Fruit fly (Drosophila melanogaster) whole organism, embryonic: ENCODE measurements around the gene Sgs5.
A peak's percentile ranks its signal among the peaks of the same experiment; 100 is the strongest.

ENCODE experiments used
- Adf1 ChIP-seq: fragments of 200-800 bp; sonication (Bioruptor generic); IDR thresholded peaks from 2 replicates; pipeline ENCODE4 v1.3.6; 2022; ENCODE audit warnings: missing biosample characterization, missing genetic modification characterization
- Antp ChIP-seq: fragments of 200-800 bp; sonication (Bioruptor generic); optimal IDR thresholded peaks from 3 replicates; lab custom pipeline; 2016; ENCODE audit warnings: missing biosample characterization, missing genetic modification characterization
- Bgb ChIP-seq: fragments of 200-800 bp; sonication (Bioruptor generic); IDR thresholded peaks from 2 replicates; pipeline ENCODE4 v1.3.6; 2022; ENCODE audit warnings: missing biosample characterization, missing genetic modification characterization; ENCODE audit not compliant: partially characterized antibody
- CG10543 ChIP-seq: fragments of 200-800 bp; sonication (Bioruptor generic); optimal IDR thresholded peaks from 3 replicates; lab custom pipeline; 2017; ENCODE audit warnings: missing biosample characterization, mild to moderate bottlenecking, missing genetic modification characterization, moderate library complexity
- CG11398 ChIP-seq: fragments of 200-800 bp; sonication (Bioruptor generic); optimal IDR thresholded peaks from 2 replicates; lab custom pipeline; 2016; ENCODE audit warnings: missing biosample characterization, missing genetic modification characterization
- CG15073 ChIP-seq: fragments of 200-800 bp; sonication (Bioruptor generic); optimal IDR thresholded peaks from 2 replicates; lab custom pipeline; 2016; ENCODE audit warnings: missing biosample characterization, missing genetic modification characterization
- CG15514 ChIP-seq: fragments of 200-800 bp; sonication (Bioruptor generic); optimal IDR thresholded peaks from 3 replicates; lab custom pipeline; 2017; ENCODE audit warnings: missing biosample characterization, missing genetic modification characterization, mild to moderate bottlenecking, moderate library complexity, missing genetic modification reagents
- CG1602 ChIP-seq: fragments of 200-800 bp; sonication (Bioruptor generic); optimal IDR thresholded peaks from 3 replicates; lab custom pipeline; 2016; ENCODE audit warnings: missing biosample characterization, missing genetic modification characterization
- CG1603 ChIP-seq: fragments of 200-800 bp; sonication (Bioruptor generic); optimal IDR thresholded peaks from 2 replicates; lab custom pipeline; 2019; ENCODE audit warnings: missing biosample characterization, mild to moderate bottlenecking, missing genetic modification characterization, moderate library complexity
- CG16779 ChIP-seq: fragments of 200-800 bp; sonication (Bioruptor generic); IDR thresholded peaks from 2 replicates; pipeline ENCODE4 v1.3.6; 2022; ENCODE audit warnings: missing biosample characterization, missing genetic modification characterization
- CG17186 ChIP-seq: fragments of 200-800 bp; sonication (Bioruptor generic); optimal IDR thresholded peaks from 3 replicates; lab custom pipeline; 2017; ENCODE audit warnings: missing biosample characterization, missing genetic modification reagents, missing genetic modification characterization
- CG18619 ChIP-seq: fragments of 200-800 bp; sonication (Bioruptor generic); optimal IDR thresholded peaks from 3 replicates; lab custom pipeline; 2017; ENCODE audit warnings: missing biosample characterization, mild to moderate bottlenecking, missing genetic modification characterization
- CG31224 ChIP-seq: fragments of 200-800 bp; sonication (Bioruptor generic); IDR thresholded peaks from 2 replicates; pipeline ENCODE4 v1.3.6; 2022; ENCODE audit warnings: missing biosample characterization, missing genetic modification characterization
- CG34224 ChIP-seq: fragments of 200-800 bp; sonication (Bioruptor generic); IDR thresholded peaks from 3 replicates; pipeline ENCODE4 v1.3.6; 2022; ENCODE audit warnings: missing biosample characterization, missing genetic modification characterization; ENCODE audit not compliant: partially characterized antibody
- CG3726 ChIP-seq: fragments of 200-800 bp; sonication (Bioruptor generic); IDR thresholded peaks from 3 replicates; pipeline ENCODE4, ENCODE4 v1.3.6; 2022; ENCODE audit warnings: missing biosample characterization, missing genetic modification characterization
- CG3995 ChIP-seq: fragments of 200-800 bp; sonication (Bioruptor generic); optimal IDR thresholded peaks from 3 replicates; lab custom pipeline; 2016; ENCODE audit warnings: missing biosample characterization, missing genetic modification characterization
- CG42726 ChIP-seq: fragments of 200-800 bp; sonication (Bioruptor generic); IDR thresholded peaks from 2 replicates; pipeline ENCODE4 v1.3.6; 2022; ENCODE audit warnings: missing biosample characterization, missing genetic modification characterization; ENCODE audit not compliant: partially characterized antibody
- CG6791 ChIP-seq: fragments of 200-800 bp; sonication (Bioruptor generic); IDR thresholded peaks from 3 replicates; pipeline ENCODE4 v1.3.6; 2022; ENCODE audit warnings: missing biosample characterization, missing genetic modification characterization; ENCODE audit not compliant: partially characterized antibody
- CG8478 ChIP-seq: fragments of >200 bp; optimal IDR thresholded peaks from 2 replicates; lab custom pipeline; 2018
- CTCF ChIP-seq: fragments of 200-800 bp; sonication (Bioruptor generic); optimal IDR thresholded peaks from 2 replicates; lab custom pipeline; 2017; ENCODE audit warnings: missing biosample characterization, mild to moderate bottlenecking, missing genetic modification characterization, moderate library complexity
- Dref ChIP-seq: fragments of 200-800 bp; sonication (Bioruptor generic); IDR thresholded peaks from 2 replicates; pipeline ENCODE4 v1.3.6; 2022; ENCODE audit warnings: missing biosample characterization, missing genetic modification characterization
- HLH4C ChIP-seq: fragments of 200-800 bp; sonication (Bioruptor generic); IDR thresholded peaks from 3 replicates; pipeline ENCODE4 v1.3.6; 2022; ENCODE audit warnings: missing biosample characterization, missing genetic modification characterization; ENCODE audit not compliant: partially characterized antibody
- HLHmδ ChIP-seq: fragments of 200-800 bp; sonication (Bioruptor generic); optimal IDR thresholded peaks from 2 replicates; lab custom pipeline; 2018; ENCODE audit warnings: missing biosample characterization, mild to moderate bottlenecking, missing genetic modification characterization, moderate library complexity
- Hey ChIP-seq: fragments of 200-800 bp; sonication (Bioruptor generic); optimal IDR thresholded peaks from 3 replicates; lab custom pipeline; 2018; ENCODE audit warnings: missing biosample characterization, mild to moderate bottlenecking, missing genetic modification characterization
- Mad ChIP-seq: fragments of 200-800 bp; sonication (Bioruptor generic); optimal IDR thresholded peaks from 2 replicates; lab custom pipeline; 2016; ENCODE audit warnings: missing biosample characterization, missing genetic modification characterization
- Nf-YA ChIP-seq: fragments of 200-800 bp; sonication (Bioruptor generic); IDR thresholded peaks from 2 replicates; pipeline ENCODE4 v1.3.6; 2022; ENCODE audit warnings: missing biosample characterization, missing genetic modification characterization
- Rfx ChIP-seq: fragments of 200-800 bp; sonication (Bioruptor generic); IDR thresholded peaks from 2 replicates; pipeline ENCODE4 v1.3.6; 2022; ENCODE audit warnings: missing biosample characterization, missing genetic modification characterization
- amos ChIP-seq: fragments of 200-800 bp; sonication (Bioruptor generic); IDR thresholded peaks from 2 replicates; pipeline ENCODE4 v1.3.6; 2022; ENCODE audit warnings: missing biosample characterization, missing genetic modification characterization; ENCODE audit not compliant: partially characterized antibody
- bbx ChIP-seq: fragments of 200-800 bp; sonication (Bioruptor generic); IDR thresholded peaks from 2 replicates; pipeline ENCODE4 v1.3.6; 2022; ENCODE audit warnings: missing biosample characterization, missing genetic modification characterization; ENCODE audit not compliant: partially characterized antibody
- chinmo ChIP-seq: fragments of 200-800 bp; sonication (Bioruptor generic); IDR thresholded peaks from 4 replicates; pipeline ENCODE4 v1.3.6; 2022; ENCODE audit warnings: missing biosample characterization, missing genetic modification characterization; ENCODE audit not compliant: partially characterized antibody
- chn ChIP-seq: fragments of 200-800 bp; sonication (Bioruptor generic); optimal IDR thresholded peaks from 2 replicates; lab custom pipeline; 2016; ENCODE audit warnings: missing biosample characterization, missing genetic modification characterization
- corto ChIP-seq: fragments of 200-800 bp; sonication (Bioruptor generic); optimal IDR thresholded peaks from 2 replicates; lab custom pipeline; 2016; ENCODE audit warnings: missing biosample characterization, mild to moderate bottlenecking, missing genetic modification characterization, moderate library complexity
- crc ChIP-seq: fragments of 200-800 bp; sonication (Bioruptor generic); optimal IDR thresholded peaks from 2 replicates; lab custom pipeline; 2016; ENCODE audit warnings: missing biosample characterization, missing genetic modification characterization
- crp ChIP-seq, 2 experiments: fragments of 200-800 bp; sonication (Bioruptor generic); optimal IDR thresholded peaks; 2 replicates in 1 of 2; 3 replicates in 1 of 2; lab custom pipeline; 2017; ENCODE audit warnings: missing biosample characterization in 2 of 2, missing genetic modification characterization in 2 of 2, mild to moderate bottlenecking in 1 of 2, moderate library complexity in 1 of 2
- lilli ChIP-seq: fragments of 200-800 bp; sonication (Bioruptor generic); optimal IDR thresholded peaks from 3 replicates; lab custom pipeline; 2016; ENCODE audit warnings: missing biosample characterization, missing genetic modification characterization
- lov ChIP-seq, 2 experiments: fragments of 200-800 bp in 1 of 2; fragments of >200 bp in 1 of 2; sonication (Bioruptor generic) in 1 of 2; IDR thresholded peaks in 1 of 2; optimal IDR thresholded peaks in 1 of 2; 2 replicates in 1 of 2; 3 replicates in 1 of 2; pipeline versions ENCODE4 v1.3.6 to Lab custom; 2017 to 2022; ENCODE audit warnings: missing biosample characterization in 1 of 2, missing genetic modification characterization in 1 of 2
- nerfin-1 ChIP-seq: fragments of 200-800 bp; sonication (Bioruptor generic); optimal IDR thresholded peaks from 3 replicates; lab custom pipeline; 2019; ENCODE audit warnings: missing biosample characterization, mild to moderate bottlenecking, missing genetic modification characterization, moderate library complexity
- pho ChIP-seq: fragments of 200-800 bp; sonication (Bioruptor generic); optimal IDR thresholded peaks from 2 replicates; lab custom pipeline; 2016; ENCODE audit warnings: missing biosample characterization, missing genetic modification characterization
- pita ChIP-seq: fragments of 200-800 bp; sonication (Bioruptor generic); optimal IDR thresholded peaks from 2 replicates; lab custom pipeline; 2017; ENCODE audit warnings: missing biosample characterization, mild to moderate bottlenecking, missing genetic modification characterization
- pros ChIP-seq: fragments of 200-800 bp; sonication (Bioruptor generic); optimal IDR thresholded peaks from 3 replicates; lab custom pipeline; 2019; ENCODE audit warnings: missing biosample characterization, mild to moderate bottlenecking, missing genetic modification characterization, moderate library complexity
- pzg ChIP-seq: fragments of 200-800 bp; sonication (Bioruptor generic); optimal IDR thresholded peaks from 3 replicates; lab custom pipeline; 2018; ENCODE audit warnings: missing biosample characterization, mild to moderate bottlenecking, missing genetic modification characterization, moderate library complexity
- salm ChIP-seq: fragments of 200-800 bp; sonication (Bioruptor generic); optimal IDR thresholded peaks from 2 replicates; lab custom pipeline; 2018; ENCODE audit warnings: missing biosample characterization, mild to moderate bottlenecking, missing genetic modification characterization
- sd ChIP-seq: fragments of 200-800 bp; sonication (Bioruptor generic); optimal IDR thresholded peaks from 3 replicates; lab custom pipeline; 2018; ENCODE audit warnings: missing biosample characterization, mild to moderate bottlenecking, missing genetic modification characterization, moderate library complexity
- seq ChIP-seq: fragments of 200-800 bp; sonication (Bioruptor generic); IDR thresholded peaks from 2 replicates; pipeline ENCODE4 v1.3.6; 2022; ENCODE audit warnings: missing biosample characterization, missing genetic modification characterization
- unc-4 ChIP-seq: fragments of 200-800 bp; sonication (Bioruptor generic); IDR thresholded peaks from 2 replicates; pipeline ENCODE4 v1.3.6; 2022; ENCODE audit warnings: missing biosample characterization, missing genetic modification characterization; ENCODE audit not compliant: partially characterized antibody
- vvl ChIP-seq: fragments of 200-800 bp; sonication (Bioruptor generic); IDR thresholded peaks from 2 replicates; pipeline ENCODE4 v1.3.6; 2022; ENCODE audit warnings: missing biosample characterization, missing genetic modification characterization
- wor ChIP-seq: fragments of 200-800 bp; sonication (Bioruptor generic); IDR thresholded peaks from 2 replicates; pipeline ENCODE4 v1.3.6; 2022; ENCODE audit warnings: missing biosample characterization, missing genetic modification characterization

Sgs5 gene

DNA sequence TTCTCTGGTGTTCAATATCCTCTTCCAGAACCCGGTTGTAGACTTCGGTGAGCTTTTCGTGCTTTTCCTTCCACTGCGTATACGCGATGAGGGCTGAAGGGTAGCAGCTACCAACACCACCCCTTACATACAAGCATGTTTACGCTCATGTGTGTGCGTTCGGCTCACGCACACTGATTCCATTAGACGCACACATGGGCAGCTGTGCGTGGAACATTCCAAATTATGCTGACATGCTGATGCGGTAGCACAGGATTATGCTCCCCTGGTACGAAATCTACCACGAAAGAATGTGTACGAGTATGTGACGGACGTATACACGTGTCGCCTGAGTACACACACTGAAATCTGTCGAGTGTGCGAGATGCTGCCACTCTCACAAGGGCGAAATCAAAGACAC is 8.6 kb downstream of the Sgs5 start (continued):
- TF ChIP-seq CG42726, result peak; percentile 64; the same call in 1 of the 2 replicates
- TF ChIP-seq chn, result peak; percentile 18
- TF ChIP-seq CG6791 (GFP tag; lab: Robert Waterston, UW), result peak; percentile 61; the same call in 2 of the 3 replicates
- no peak for TF ChIP-seq CG15073
- peak; percentile 57 for TF ChIP-seq pita
- 0 out of 3 replicates have a peak, but pooled peaks have one; percentile 14 for TF ChIP-seq HLH4C (GFP tag; lab: Robert Waterston, UW)
- TF ChIP-seq Antp (GFP tag; lab: Kevin White, UChicago), result no peak
- TF ChIP-seq bbx (GFP tag; lab: Robert Waterston, UW), result 0 out of 2 replicates have a peak, but pooled peaks have one; percentile 35
- peak; percentile 85; the same call in 1 of the 4 replicates for TF ChIP-seq chinmo
- no peak for TF ChIP-seq CG16779
- TF ChIP-seq crc (GFP tag; lab: Kevin White, UChicago), result no peak
- TF ChIP-seq vvl (GFP tag; lab: Robert Waterston, UW), result peak; percentile 41
- TF ChIP-seq HLHmδ (GFP tag; lab: Kevin White, UChicago), result peak; percentile 76
- TF ChIP-seq CG18619 (GFP tag; lab: Kevin White, UChicago), result no peak
- no peak for TF ChIP-seq CG3726 (GFP tag; lab: Robert Waterston, UW)
- TF ChIP-seq corto (GFP tag; lab: Kevin White, UChicago), result no peak
- no peak for TF ChIP-seq pho (GFP tag; lab: Kevin White, UChicago)
- TF ChIP-seq salm (tag; lab: Kevin White, UChicago), result no peak
- TF ChIP-seq sd (tag; lab: Kevin White, UChicago), result peak; percentile 89
- TF ChIP-seq Nf-YA, result no peak
- no peak for TF ChIP-seq lilli (GFP tag; lab: Kevin White, UChicago)
- peak; percentile 18 for TF ChIP-seq CG1603 (tag; lab: Kevin White, UChicago)
- no peak for TF ChIP-seq wor (GFP tag; lab: Robert Waterston, UW)
- no peak for TF ChIP-seq Dref
- no peak for TF ChIP-seq CG17186 (GFP tag; lab: Kevin White, UChicago)
- TF ChIP-seq CG31224 (GFP tag; lab: Robert Waterston, UW), result peak; percentile 98
- TF ChIP-seq Rfx (GFP tag; lab: Robert Waterston, UW), result 0 out of 2 replicates have a peak, but pooled peaks have one; percentile 12
- TF ChIP-seq seq, result peak; percentile 60; the same call in 1 of the 2 replicates
- peak; percentile 74 for TF ChIP-seq CTCF (GFP tag; lab: Kevin White, UChicago)
- TF ChIP-seq CG1602 (GFP tag; lab: Kevin White, UChicago), result no peak
- TF ChIP-seq CG8478 (lab: Kevin White, UChicago), result peak; percentile 91
- TF ChIP-seq crp (GFP tag; optimal IDR thresholded peaks at IDR 0.05; lab: Kevin White, UChicago), result no peak
- peak; percentile 66; the same call in 1 of the 2 replicates for TF ChIP-seq Bgb (GFP tag; lab: Robert Waterston, UW)
- TF ChIP-seq CG11398, result no peak
- TF ChIP-seq Mad, result no peak
- TF ChIP-seq CG3995 (GFP tag; lab: Kevin White, UChicago), result no peak
- TF ChIP-seq CG10543 (GFP tag; lab: Kevin White, UChicago), result no peak
- peak; percentile 23; the same call in 1 of the 2 replicates for TF ChIP-seq amos
- TF ChIP-seq CG15514 (GFP tag; lab: Kevin White, UChicago), result peak; percentile 11
- TF ChIP-seq unc-4 (GFP tag; lab: Robert Waterston, UW), result peak; percentile 35; the same call in 1 of the 2 replicates
- TF ChIP-seq Hey (tag; lab: Kevin White, UChicago), result peak; percentile 95
- TF ChIP-seq CG34224 (GFP tag; lab: Robert Waterston, UW), result peak; percentile 26; the same call in 1 of the 3 replicates
- TF ChIP-seq Adf1, result peak; percentile 43; the same call in 1 of the 2 replicates
- TF ChIP-seq lov (optimal IDR thresholded peaks at IDR 0.05; lab: Kevin White, UChicago), result no peak
- TF ChIP-seq lov (GFP tag; IDR thresholded peaks at IDR 0.05; lab: Robert Waterston, UW), result peak; percentile 91; the same call in 2 of the 3 replicates
- peak; percentile 19 for TF ChIP-seq pzg (GFP tag; lab: Kevin White, UChicago)
- peak; percentile 100 for TF ChIP-seq pros (GFP tag; lab: Kevin White, UChicago)
- peak; percentile 94 for TF ChIP-seq nerfin-1 (tag; lab: Kevin White, UChicago)
